Worm (Caenorhabditis elegans) whole organism, L3 larva: ENCODE measurements around the gene F07F6.7.

Experiments used
- R02D3.7 ChIP-seq: fragments of 150-350 bp; optimal IDR thresholded peaks from 2 replicates; lab custom pipeline; 2014; ENCODE audit warnings: missing biosample characterization, missing genetic modification characterization
- aly-2 ChIP-seq: fragments of 150-350 bp; optimal IDR thresholded peaks from 2 replicates; lab custom pipeline; 2014; ENCODE audit warnings: missing biosample characterization, missing genetic modification characterization
- ama-1 ChIP-seq: fragments of 150-350 bp; optimal IDR thresholded peaks from 2 replicates; lab custom pipeline; 2018
- ceh-16 ChIP-seq: sonication (generic microtip); optimal IDR thresholded peaks from 2 replicates; lab custom pipeline; 2017; ENCODE audit warnings: missing biosample characterization, missing genetic modification characterization
- ceh-28 ChIP-seq: fragments of 150-350 bp; optimal IDR thresholded peaks from 2 replicates; lab custom pipeline; 2014; ENCODE audit warnings: missing biosample characterization, missing genetic modification reagents, missing genetic modification characterization
- ceh-82 ChIP-seq: fragments of 150-350 bp; optimal IDR thresholded peaks from 2 replicates; lab custom pipeline; 2014; ENCODE audit warnings: missing biosample characterization, missing genetic modification characterization
- egl-27 ChIP-seq: sonication (generic microtip); optimal IDR thresholded peaks from 4 replicates; lab custom pipeline; 2017; ENCODE audit warnings: missing biosample characterization, missing genetic modification reagents, missing genetic modification characterization
- egl-5 ChIP-seq: fragments of 150-350 bp; optimal IDR thresholded peaks from 2 replicates; lab custom pipeline; 2017; ENCODE audit warnings: missing biosample characterization, missing genetic modification reagents, missing genetic modification characterization, inconsistent platforms
- elt-1 ChIP-seq: fragments of 150-350 bp; optimal IDR thresholded peaks from 2 replicates; lab custom pipeline; 2014; ENCODE audit warnings: missing biosample characterization, missing genetic modification characterization
- elt-2 ChIP-seq: sonication (generic microtip); optimal IDR thresholded peaks from 2 replicates; lab custom pipeline; 2016; ENCODE audit warnings: missing genetic modification reagents, mild to moderate bottlenecking, missing genetic modification characterization, missing compliant biosample characterization
- elt-3 ChIP-seq, 3 experiments: fragments of 150-350 bp in 1 of 3; sonication (generic microtip) in 2 of 3; optimal IDR thresholded peaks; 2 replicates in 2 of 3; 4 replicates in 1 of 3; lab custom pipeline; 2014 to 2017; ENCODE audit warnings: missing biosample characterization in 3 of 3, missing genetic modification characterization in 3 of 3
- fkh-10 ChIP-seq: sonication (generic microtip); optimal IDR thresholded peaks from 2 replicates; lab custom pipeline; 2017; ENCODE audit warnings: missing biosample characterization, missing genetic modification reagents, missing genetic modification characterization
- fkh-2 ChIP-seq: fragments of 150-350 bp; optimal IDR thresholded peaks from 2 replicates; lab custom pipeline; 2014; ENCODE audit warnings: missing biosample characterization, missing genetic modification reagents, missing genetic modification characterization
- hmg-11 ChIP-seq: sonication (generic microtip); optimal IDR thresholded peaks from 2 replicates; lab custom pipeline; 2016; ENCODE audit warnings: missing genetic modification characterization, missing compliant biosample characterization
- jun-1 ChIP-seq: fragments of 150-350 bp; optimal IDR thresholded peaks from 2 replicates; lab custom pipeline; 2014; ENCODE audit warnings: missing biosample characterization, missing genetic modification reagents, missing genetic modification characterization
- lin-15B ChIP-seq: fragments of 150-350 bp; optimal IDR thresholded peaks from 2 replicates; lab custom pipeline; 2014; ENCODE audit warnings: missing biosample characterization, missing genetic modification characterization
- lin-39 ChIP-seq: fragments of 150-350 bp; optimal IDR thresholded peaks from 2 replicates; lab custom pipeline; 2018; ENCODE audit warnings: missing biosample characterization, missing genetic modification reagents, missing genetic modification characterization
- lsy-12 ChIP-seq: sonication (generic microtip); optimal IDR thresholded peaks from 2 replicates; lab custom pipeline; 2016; ENCODE audit warnings: mild to moderate bottlenecking, missing genetic modification characterization, missing compliant biosample characterization
- mdl-1 ChIP-seq: fragments of 150-350 bp; optimal IDR thresholded peaks from 2 replicates; lab custom pipeline; 2014; ENCODE audit warnings: missing biosample characterization, missing genetic modification characterization
- mml-1 ChIP-seq: fragments of 150-350 bp; sonication (generic microtip); optimal IDR thresholded peaks from 3 replicates; lab custom pipeline; 2014; ENCODE audit warnings: missing biosample characterization, missing genetic modification characterization
- nfya-1 ChIP-seq: sonication (generic microtip); optimal IDR thresholded peaks from 2 replicates; lab custom pipeline; 2017; ENCODE audit warnings: missing genetic modification characterization, mild to moderate bottlenecking, missing compliant biosample characterization, antibody characterized with exemption, moderate library complexity; ENCODE audit not compliant: insufficient read depth
- nhr-11 ChIP-seq: fragments of 150-350 bp; optimal IDR thresholded peaks from 2 replicates; lab custom pipeline; 2014; ENCODE audit warnings: missing biosample characterization, missing genetic modification characterization
- nhr-23 ChIP-seq: fragments of 150-350 bp; optimal IDR thresholded peaks from 2 replicates; lab custom pipeline; 2014; ENCODE audit warnings: missing biosample characterization, missing genetic modification reagents, missing genetic modification characterization
- nhr-237 ChIP-seq: fragments of 150-350 bp; optimal IDR thresholded peaks from 2 replicates; lab custom pipeline; 2014; ENCODE audit warnings: missing biosample characterization, missing genetic modification characterization
- nhr-25 ChIP-seq: sonication (generic microtip); optimal IDR thresholded peaks from 2 replicates; lab custom pipeline; 2017; ENCODE audit warnings: missing biosample characterization, missing genetic modification characterization
- nhr-28 ChIP-seq: fragments of 150-350 bp; optimal IDR thresholded peaks from 2 replicates; lab custom pipeline; 2014; ENCODE audit warnings: missing biosample characterization, missing genetic modification characterization
- nhr-43 ChIP-seq: sonication (generic microtip); optimal IDR thresholded peaks from 2 replicates; lab custom pipeline; 2016; ENCODE audit warnings: mild to moderate bottlenecking, missing genetic modification characterization, missing compliant biosample characterization; ENCODE audit not compliant: poor library complexity, severe bottlenecking
- nhr-67 ChIP-seq: fragments of 150-350 bp; optimal IDR thresholded peaks from 2 replicates; lab custom pipeline; 2014; ENCODE audit warnings: missing biosample characterization, missing genetic modification characterization
- nhr-76 ChIP-seq: fragments of 150-350 bp; sonication (generic microtip); optimal IDR thresholded peaks from 5 replicates; lab custom pipeline; 2014; ENCODE audit warnings: missing biosample characterization, missing genetic modification characterization
- nhr-77 ChIP-seq: fragments of 150-350 bp; optimal IDR thresholded peaks from 2 replicates; lab custom pipeline; 2014; ENCODE audit warnings: missing biosample characterization, missing genetic modification characterization
- pha-4 ChIP-seq: fragments of 150-350 bp; optimal IDR thresholded peaks from 2 replicates; lab custom pipeline; 2014; ENCODE audit warnings: missing biosample characterization, missing genetic modification reagents, missing genetic modification characterization
- pqm-1 ChIP-seq: fragments of 150-350 bp; optimal IDR thresholded peaks from 2 replicates; lab custom pipeline; 2017; ENCODE audit warnings: missing biosample characterization, missing genetic modification characterization, inconsistent platforms
- sea-2 ChIP-seq: fragments of 150-350 bp; sonication (generic microtip); optimal IDR thresholded peaks from 4 replicates; lab custom pipeline; 2014; ENCODE audit warnings: missing biosample characterization, missing genetic modification reagents, missing genetic modification characterization
- skn-1 ChIP-seq: fragments of 150-350 bp; optimal IDR thresholded peaks from 2 replicates; lab custom pipeline; 2014; ENCODE audit warnings: missing biosample characterization, missing genetic modification characterization
- snpc-4 ChIP-seq: fragments of 150-350 bp; optimal IDR thresholded peaks from 2 replicates; lab custom pipeline; 2014; ENCODE audit warnings: missing biosample characterization, missing genetic modification characterization
- tbx-2 ChIP-seq: sonication (generic microtip); optimal IDR thresholded peaks from 2 replicates; lab custom pipeline; 2016; ENCODE audit warnings: mild to moderate bottlenecking, missing genetic modification characterization, missing compliant biosample characterization
- unc-62 ChIP-seq: fragments of 150-350 bp; sonication (generic microtip); optimal IDR thresholded peaks from 4 replicates; lab custom pipeline; 2014; ENCODE audit warnings: missing biosample characterization, missing genetic modification reagents, missing genetic modification characterization
- zag-1 ChIP-seq: fragments of 150-350 bp; optimal IDR thresholded peaks from 2 replicates; lab custom pipeline; 2014; ENCODE audit warnings: missing biosample characterization, missing genetic modification characterization
- ztf-4 ChIP-seq: fragments of 150-350 bp; optimal IDR thresholded peaks from 2 replicates; lab custom pipeline; 2014; ENCODE audit warnings: missing biosample characterization, missing genetic modification characterization

The F07F6.7 gene

DNA sequence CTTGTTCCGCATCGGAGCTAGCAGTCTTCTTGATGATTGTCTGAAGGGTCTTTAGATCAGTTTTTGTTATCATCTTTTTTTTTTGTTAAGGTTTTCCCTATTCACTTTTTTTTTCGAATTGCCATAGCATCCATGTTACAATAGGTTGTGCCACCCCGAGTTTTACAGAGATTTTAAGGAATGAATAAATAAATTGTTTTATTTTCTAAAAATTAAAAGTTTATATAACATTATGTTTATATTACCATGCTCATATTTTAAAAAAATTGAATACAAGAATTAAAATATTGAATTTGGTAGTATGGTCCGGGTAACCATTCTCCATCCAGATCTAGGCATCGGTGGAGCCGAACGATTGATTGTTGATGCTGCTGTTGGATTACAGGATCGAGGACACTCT lies 48.7 kb downstream of the F07F6.7 start, which contains the start of gene algn-2:
Gene algn-2 (plus strand): TSS at position 301 of the 400 bp plus-strand sequence.
- TF ChIP-seq pqm-1 (tag; lab: Kevin White, UChicago) (no peak), mml-1 (tag; lab: Kevin White, UChicago) (no peak), elt-2 (tag; lab: Kevin White, UChicago) (peak; percentile 16), skn-1 (tag; lab: Kevin White, UChicago) (no peak), zag-1 (tag; lab: Kevin White, UChicago) (no peak), lsy-12 (tag; lab: Kevin White, UChicago) (no peak), nhr-76 (no peak), ceh-28 (no peak)

DNA sequence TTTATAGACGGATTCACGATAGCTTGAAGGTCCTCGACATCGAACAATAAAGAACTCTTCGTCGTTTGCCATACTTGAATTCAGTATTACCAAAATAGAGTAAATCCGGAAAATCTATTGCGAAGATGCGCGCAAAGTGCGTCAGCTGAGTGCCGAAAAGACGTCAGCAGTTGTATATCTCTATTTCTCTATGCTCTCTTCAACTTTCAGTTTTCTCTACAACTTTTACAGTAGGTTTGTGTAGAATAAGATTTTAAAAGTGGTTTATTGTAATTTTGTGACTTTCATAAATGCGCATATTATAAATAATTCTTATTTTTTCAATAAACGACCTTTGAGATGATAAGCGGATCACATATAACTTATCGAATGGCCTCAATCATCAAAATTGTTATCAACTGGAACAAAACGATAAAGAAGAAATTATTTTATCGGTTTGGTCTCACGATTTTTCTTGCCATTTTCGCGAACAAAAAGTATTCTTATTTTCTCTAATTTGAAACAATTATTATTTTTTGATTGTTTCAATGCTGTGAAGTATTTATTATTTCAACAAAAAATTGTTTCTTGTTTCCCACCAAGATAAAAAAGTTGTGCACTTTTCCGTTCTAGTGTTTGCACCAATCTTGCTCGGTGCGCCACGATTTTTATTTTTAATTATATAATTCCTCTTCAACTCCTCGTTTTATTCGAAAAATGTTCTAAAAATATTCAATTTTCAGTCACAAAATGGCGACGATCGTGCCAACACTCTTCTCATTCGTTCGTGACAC lies 50.2 kb downstream of the F07F6.7 start, which contains the start of the genes agt-2 and F09E5.3:
Gene agt-2 (minus strand): TSS at position 553 of the 773 bp plus-strand sequence.
Gene F09E5.3 (plus strand): TSS at position 723 of the 773 bp plus-strand sequence.
- peak; percentile 23 for TF ChIP-seq skn-1 (tag; lab: Kevin White, UChicago)
- TF ChIP-seq egl-5 (tag; lab: Kevin White, UChicago): peak; percentile 23
- TF ChIP-seq elt-2 (tag; lab: Kevin White, UChicago): peak; percentile 92
- TF ChIP-seq elt-3 (tag; optimal IDR thresholded peaks at IDR 0.05; lab: Kevin White, UChicago): no peak
- peak; percentile 88 for TF ChIP-seq snpc-4 (tag; lab: Kevin White, UChicago)
- no peak for TF ChIP-seq fkh-2 (tag; lab: Kevin White, UChicago)
- peak; percentile 31 for TF ChIP-seq zag-1 (tag; lab: Kevin White, UChicago)
- peak; percentile 79 for TF ChIP-seq ceh-28
- TF ChIP-seq fkh-10 (GFP tag; lab: Kevin White, UChicago): peak; percentile 74
- TF ChIP-seq nhr-237 (tag; lab: Kevin White, UChicago): no peak
- TF ChIP-seq nhr-43 (tag; lab: Kevin White, UChicago): peak; percentile 89
- TF ChIP-seq tbx-2 (tag; lab: Kevin White, UChicago): peak; percentile 73
- peak; percentile 13 for TF ChIP-seq unc-62 (GFP tag; lab: Kevin White, UChicago)
- peak; percentile 75 for TF ChIP-seq R02D3.7
- TF ChIP-seq lin-39 (tag; lab: Kevin White, UChicago): peak; percentile 59
- TF ChIP-seq lsy-12 (tag; lab: Kevin White, UChicago): peak; percentile 84
- TF ChIP-seq nhr-77 (tag; lab: Kevin White, UChicago): peak; percentile 4
- peak; percentile 71 for TF ChIP-seq pqm-1 (tag; lab: Kevin White, UChicago)
- no peak for TF ChIP-seq mdl-1 (tag; lab: Kevin White, UChicago)
- TF ChIP-seq nhr-11 (tag; lab: Kevin White, UChicago): peak; percentile 81
- TF ChIP-seq hmg-11 (tag; lab: Kevin White, UChicago): peak; percentile 84
- peak; percentile 36 for TF ChIP-seq ceh-82 (tag; lab: Kevin White, UChicago)
- TF ChIP-seq ztf-4: peak; percentile 77
- TF ChIP-seq egl-27 (tag; lab: Kevin White, UChicago): no peak
- peak; percentile 88 for TF ChIP-seq nfya-1 (tag; lab: Kevin White, UChicago)
- TF ChIP-seq elt-1 (tag; lab: Kevin White, UChicago): peak; percentile 42
- TF ChIP-seq lin-15B: peak; percentile 88
- TF ChIP-seq aly-2: no peak
- TF ChIP-seq nhr-28 (tag; lab: Kevin White, UChicago): no peak
- no peak for TF ChIP-seq nhr-76
- peak; percentile 97 for TF ChIP-seq pha-4 (tag; lab: Kevin White, UChicago)
- no peak for TF ChIP-seq nhr-67
- TF ChIP-seq nhr-25 (tag; lab: Kevin White, UChicago): peak; percentile 95
- TF ChIP-seq jun-1 (tag; lab: Kevin White, UChicago): peak; percentile 71
- TF ChIP-seq nhr-23 (tag; lab: Kevin White, UChicago): peak; percentile 97
- no peak for TF ChIP-seq sea-2
- TF ChIP-seq ama-1 (lab: Kevin White, UChicago): peak; percentile 77
- TF ChIP-seq ceh-16 (tag; lab: Kevin White, UChicago): no peak
